Worm (Caenorhabditis elegans) whole organism, young adult: Measurements from ENCODE around the gene mmcm-1.
A peak's percentile ranks its signal among the peaks of the same experiment; 100 is the strongest.

Experiments used
- C06A6.2 ChIP-seq: fragments of 200-800 bp; sonication (Bioruptor generic); conservative IDR thresholded peaks from 2 replicates; pipeline ENCODE4 v1.3.6; 2022; ENCODE audit warnings: missing genetic modification characterization, missing compliant biosample characterization
- C17E4.6 ChIP-seq: fragments of 200-800 bp; sonication (Bioruptor generic); IDR thresholded peaks from 2 replicates; pipeline ENCODE4 v1.3.6; 2022; ENCODE audit warnings: missing genetic modification reagents, missing genetic modification characterization, missing compliant biosample characterization
- D2030.7 ChIP-seq: fragments of 200-800 bp; sonication (Bioruptor generic); IDR thresholded peaks from 2 replicates; pipeline ENCODE4 v1.3.6; 2022; ENCODE audit warnings: missing genetic modification reagents, missing genetic modification characterization, missing compliant biosample characterization
- F23B12.7 ChIP-seq: sonication (generic microtip); optimal IDR thresholded peaks from 2 replicates; lab custom pipeline; 2017; ENCODE audit warnings: missing genetic modification characterization, mild to moderate bottlenecking, missing compliant biosample characterization, antibody characterized with exemption, moderate library complexity; ENCODE audit not compliant: insufficient read depth
- F37B4.10 ChIP-seq: fragments of 200-800 bp; sonication (Bioruptor generic); IDR thresholded peaks from 2 replicates; pipeline ENCODE4 v1.3.6; 2022; ENCODE audit warnings: missing genetic modification characterization, missing compliant biosample characterization
- F39B2.1 ChIP-seq: fragments of 200-800 bp; sonication (Bioruptor generic); IDR thresholded peaks from 2 replicates; pipeline ENCODE4 v1.3.6; 2022; ENCODE audit warnings: missing genetic modification reagents, missing genetic modification characterization, missing compliant biosample characterization
- F49E8.2 ChIP-seq: sonication (generic microtip); optimal IDR thresholded peaks from 3 replicates; lab custom pipeline; 2017; ENCODE audit warnings: missing genetic modification characterization, mild to moderate bottlenecking, missing compliant biosample characterization, antibody characterized with exemption, moderate library complexity; ENCODE audit not compliant: insufficient read depth
- F55B11.4 ChIP-seq: sonication (generic microtip); optimal IDR thresholded peaks from 2 replicates; lab custom pipeline; 2016; ENCODE audit warnings: missing compliant biosample characterization, missing genetic modification characterization, borderline replicate concordance; ENCODE audit not compliant: insufficient read depth
- F57C9.4 ChIP-seq: sonication (generic microtip); optimal IDR thresholded peaks from 2 replicates; lab custom pipeline; 2017; ENCODE audit warnings: mild to moderate bottlenecking, missing genetic modification characterization, missing compliant biosample characterization
- K11D2.4 ChIP-seq: fragments of 200-800 bp; sonication (Bioruptor generic); IDR thresholded peaks from 2 replicates; pipeline ENCODE4 v1.3.6; 2022; ENCODE audit warnings: missing genetic modification reagents, missing genetic modification characterization, missing compliant biosample characterization
- T26A5.8 ChIP-seq: sonication (generic microtip); optimal IDR thresholded peaks from 2 replicates; lab custom pipeline; 2016; ENCODE audit warnings: missing genetic modification characterization, missing compliant biosample characterization
- Y53G8AR.9 ChIP-seq: fragments of 200-800 bp; sonication (Bioruptor generic); conservative IDR thresholded peaks from 2 replicates; pipeline ENCODE4 v1.3.6; 2022; ENCODE audit warnings: missing genetic modification reagents, missing genetic modification characterization, missing compliant biosample characterization
- akir-1 ChIP-seq: fragments of 200-800 bp; sonication (Bioruptor generic); optimal IDR thresholded peaks from 2 replicates; lab custom pipeline; 2018; ENCODE audit warnings: mild to moderate bottlenecking, missing genetic modification characterization, moderate library complexity, missing compliant biosample characterization
- aptf-2 ChIP-seq: fragments of 200-800 bp; sonication (Bioruptor generic); conservative IDR thresholded peaks from 2 replicates; pipeline ENCODE4 v1.3.6; 2022; ENCODE audit warnings: missing genetic modification reagents, missing genetic modification characterization, missing compliant biosample characterization
- aptf-3 ChIP-seq: fragments of 200-800 bp; sonication (Bioruptor generic); IDR thresholded peaks from 2 replicates; pipeline ENCODE4 v1.3.6; 2022; ENCODE audit warnings: missing genetic modification characterization, missing compliant biosample characterization
- atf-7 ChIP-seq: sonication (generic microtip); optimal IDR thresholded peaks from 2 replicates; lab custom pipeline; 2017; ENCODE audit warnings: mild to moderate bottlenecking, missing genetic modification characterization, missing compliant biosample characterization
- athp-1 ChIP-seq: sonication (generic microtip); optimal IDR thresholded peaks from 2 replicates; lab custom pipeline; 2017; ENCODE audit warnings: mild to moderate bottlenecking, missing genetic modification characterization, missing compliant biosample characterization
- attf-5 ChIP-seq: fragments of 200-800 bp; sonication (Bioruptor generic); optimal IDR thresholded peaks from 2 replicates; lab custom pipeline; 2018; ENCODE audit warnings: mild to moderate bottlenecking, missing genetic modification characterization, missing compliant biosample characterization
- bed-1 ChIP-seq: fragments of 200-800 bp; sonication (Bioruptor generic); IDR thresholded peaks from 2 replicates; pipeline ENCODE4 v1.3.6; 2022; ENCODE audit warnings: missing genetic modification reagents, missing genetic modification characterization, missing compliant biosample characterization
- bed-2 ChIP-seq: fragments of 200-800 bp; sonication (Bioruptor generic); IDR thresholded peaks from 2 replicates; pipeline ENCODE4 v1.3.6; 2022; ENCODE audit warnings: missing genetic modification reagents, missing genetic modification characterization, missing compliant biosample characterization
- cebp-1 ChIP-seq, 2 experiments: fragments of 200-800 bp in 1 of 2; sonication (Bioruptor generic) in 1 of 2; sonication (generic microtip) in 1 of 2; IDR thresholded peaks in 1 of 2; optimal IDR thresholded peaks in 1 of 2; 2 replicates each; pipeline versions ENCODE4 v1.3.6 to Lab custom; 2017 to 2022; ENCODE audit warnings: missing compliant biosample characterization in 2 of 2, missing genetic modification characterization in 2 of 2, mild to moderate bottlenecking in 1 of 2, missing genetic modification reagents in 1 of 2, moderate library complexity in 1 of 2
- ceh-27 ChIP-seq: fragments of 200-800 bp; sonication (Bioruptor generic); optimal IDR thresholded peaks from 2 replicates; lab custom pipeline; 2018; ENCODE audit warnings: mild to moderate bottlenecking, missing genetic modification characterization, moderate library complexity, missing compliant biosample characterization
- ceh-91 ChIP-seq: fragments of 200-800 bp; sonication (Bioruptor generic); IDR thresholded peaks from 2 replicates; pipeline ENCODE4 v1.3.6; 2022; ENCODE audit warnings: missing genetic modification reagents, missing genetic modification characterization, missing compliant biosample characterization
- die-1 ChIP-seq: sonication (generic microtip); optimal IDR thresholded peaks from 2 replicates; lab custom pipeline; 2016; ENCODE audit warnings: missing genotype, mild to moderate bottlenecking, missing genetic modification characterization, missing compliant biosample characterization
- egl-44 ChIP-seq: fragments of 200-800 bp; sonication (Bioruptor generic); IDR thresholded peaks from 2 replicates; pipeline ENCODE4 v1.3.6; 2022; ENCODE audit warnings: missing genetic modification reagents, missing genetic modification characterization, missing compliant biosample characterization
- egrh-3 ChIP-seq: fragments of 200-800 bp; sonication (Bioruptor generic); IDR thresholded peaks from 2 replicates; pipeline ENCODE4 v1.3.6; 2022; ENCODE audit warnings: missing genetic modification reagents, missing genetic modification characterization, missing compliant biosample characterization
- hlh-12 ChIP-seq: sonication (generic microtip); optimal IDR thresholded peaks from 2 replicates; lab custom pipeline; 2016; ENCODE audit warnings: missing genetic modification characterization, missing compliant biosample characterization
- hlh-26 ChIP-seq: fragments of 200-800 bp; sonication (Bioruptor generic); conservative IDR thresholded peaks from 2 replicates; pipeline ENCODE4 v1.3.6; 2022; ENCODE audit warnings: missing genetic modification reagents, missing genetic modification characterization, missing compliant biosample characterization
- hmg-1.2 ChIP-seq: fragments of 200-800 bp; sonication (Bioruptor generic); IDR thresholded peaks from 2 replicates; pipeline ENCODE4 v1.3.6; 2022; ENCODE audit warnings: missing genetic modification reagents, missing genetic modification characterization, missing compliant biosample characterization
- lag-1 ChIP-seq: fragments of 200-800 bp; sonication (Bioruptor generic); IDR thresholded peaks from 2 replicates; pipeline ENCODE4 v1.3.6; 2022; ENCODE audit warnings: missing genetic modification reagents, missing genetic modification characterization, missing compliant biosample characterization
- lsy-27 ChIP-seq: sonication (generic microtip); optimal IDR thresholded peaks from 2 replicates; lab custom pipeline; 2017; ENCODE audit warnings: missing genetic modification characterization, mild to moderate bottlenecking, missing compliant biosample characterization, antibody characterized with exemption, missing genotype, borderline replicate concordance; ENCODE audit not compliant: insufficient read depth
- mel-28 ChIP-seq: sonication (generic microtip); optimal IDR thresholded peaks from 2 replicates; lab custom pipeline; 2016; ENCODE audit warnings: borderline replicate concordance, mild to moderate bottlenecking, missing genetic modification characterization, missing compliant biosample characterization
- mxl-1 ChIP-seq: sonication (generic microtip); optimal IDR thresholded peaks from 2 replicates; lab custom pipeline; 2016; ENCODE audit warnings: missing genetic modification characterization, missing compliant biosample characterization
- nfyb-1 ChIP-seq: fragments of 200-800 bp; sonication (Bioruptor generic); IDR thresholded peaks from 2 replicates; pipeline ENCODE4 v1.3.6; 2022; ENCODE audit warnings: missing genetic modification reagents, missing genetic modification characterization, missing compliant biosample characterization
- nhr-179 ChIP-seq: sonication (generic microtip); optimal IDR thresholded peaks from 2 replicates; lab custom pipeline; 2016; ENCODE audit warnings: mild to moderate bottlenecking, missing genetic modification characterization, missing compliant biosample characterization
- nhr-27 ChIP-seq: fragments of 200-800 bp; sonication (Bioruptor generic); optimal IDR thresholded peaks from 2 replicates; lab custom pipeline; 2018; ENCODE audit warnings: mild to moderate bottlenecking, missing genetic modification characterization, moderate library complexity, missing compliant biosample characterization
- pha-4 ChIP-seq: fragments of 150-350 bp; sonication (generic microtip); optimal IDR thresholded peaks from 2 replicates; lab custom pipeline; 2014; ENCODE audit warnings: missing biosample characterization, missing genetic modification reagents, missing genetic modification characterization
- repo-1 ChIP-seq: sonication (generic microtip); optimal IDR thresholded peaks from 2 replicates; lab custom pipeline; 2017; ENCODE audit warnings: mild to moderate bottlenecking, missing genetic modification characterization, missing compliant biosample characterization
- sea-2 ChIP-seq: fragments of 200-800 bp; sonication (Bioruptor generic); IDR thresholded peaks from 2 replicates; pipeline ENCODE4 v1.3.6; 2022; ENCODE audit warnings: missing genetic modification characterization, missing compliant biosample characterization
- snpc-1.1 ChIP-seq: sonication (generic microtip); optimal IDR thresholded peaks from 2 replicates; lab custom pipeline; 2017; ENCODE audit warnings: missing genetic modification characterization, mild to moderate bottlenecking, missing compliant biosample characterization, antibody characterized with exemption, moderate library complexity, missing genotype, missing genetic modification reagents; ENCODE audit not compliant: insufficient read depth
- snpc-3.4 ChIP-seq: sonication (generic microtip); optimal IDR thresholded peaks from 2 replicates; lab custom pipeline; 2017; ENCODE audit warnings: missing genetic modification characterization, mild to moderate bottlenecking, missing compliant biosample characterization, antibody characterized with exemption, moderate library complexity, missing genotype, missing genetic modification reagents
- tbx-9 ChIP-seq: sonication (generic microtip); optimal IDR thresholded peaks from 2 replicates; lab custom pipeline; 2016; ENCODE audit warnings: borderline replicate concordance, missing genetic modification characterization, inconsistent platforms, missing compliant biosample characterization
- unc-130 ChIP-seq: sonication (generic microtip); optimal IDR thresholded peaks from 2 replicates; lab custom pipeline; 2016; ENCODE audit warnings: missing genetic modification reagents, missing genetic modification characterization, missing compliant biosample characterization
- xnd-1 ChIP-seq: sonication (generic microtip); optimal IDR thresholded peaks from 2 replicates; lab custom pipeline; 2016; ENCODE audit warnings: missing genotype, missing genetic modification reagents, missing genetic modification characterization, missing compliant biosample characterization
- zim-3 ChIP-seq: sonication (generic microtip); optimal IDR thresholded peaks from 2 replicates; lab custom pipeline; 2017; ENCODE audit warnings: mild to moderate bottlenecking, missing genetic modification characterization, moderate library complexity, missing compliant biosample characterization
- ztf-25 ChIP-seq: fragments of 200-800 bp; sonication (Bioruptor generic); IDR thresholded peaks from 2 replicates; pipeline ENCODE4 v1.3.6; 2022; ENCODE audit warnings: missing genetic modification reagents, missing genetic modification characterization, missing compliant biosample characterization
- ztf-6 ChIP-seq: fragments of 200-800 bp; sonication (Bioruptor generic); IDR thresholded peaks from 2 replicates; pipeline ENCODE4 v1.3.6; 2022; ENCODE audit warnings: missing genetic modification reagents, missing genetic modification characterization, missing compliant biosample characterization

Gene mmcm-1

ce11 chrIII:3869292-3869781, 38.1 kb downstream of the mmcm-1 start (continued):
- peak; percentile 74 for TF ChIP-seq repo-1
- no peak for TF ChIP-seq K11D2.4
- no peak for TF ChIP-seq ztf-25 (GFP tag; lab: Robert Waterston, UW)
- no peak for TF ChIP-seq hlh-26 (GFP tag; lab: Robert Waterston, UW)
- no peak for TF ChIP-seq tbx-9 (tag; lab: Kevin White, UChicago)
- TF ChIP-seq F49E8.2 (tag; lab: Kevin White, UChicago): peak; percentile 97
- TF ChIP-seq akir-1: no peak
- peak; percentile 90 for TF ChIP-seq snpc-3.4 (tag; lab: Kevin White, UChicago)
- TF ChIP-seq bed-2 (GFP tag; lab: Robert Waterston, UW): no peak
- TF ChIP-seq atf-7 (tag; lab: Kevin White, UChicago): peak; percentile 82
- peak; percentile 69 for TF ChIP-seq die-1
- peak; percentile 41 for TF ChIP-seq ceh-27 (GFP tag; lab: Kevin White, UChicago)
- TF ChIP-seq sea-2 (GFP tag; lab: Robert Waterston, UW): no peak
- TF ChIP-seq Y53G8AR.9 (GFP tag; lab: Robert Waterston, UW): peak; percentile 92
- no peak for TF ChIP-seq cebp-1 (GFP tag; IDR thresholded peaks at IDR 0.05; lab: Robert Waterston, UW)
- peak; percentile 87 for TF ChIP-seq cebp-1 (tag; optimal IDR thresholded peaks at IDR 0.05; lab: Kevin White, UChicago)
- TF ChIP-seq ztf-6 (GFP tag; lab: Robert Waterston, UW): no peak
- no peak for TF ChIP-seq aptf-2
- TF ChIP-seq xnd-1 (tag; lab: Kevin White, UChicago): peak; percentile 38
- TF ChIP-seq hlh-12 (tag; lab: Kevin White, UChicago): peak; percentile 35
- TF ChIP-seq aptf-3: peak; percentile 83; the same call in 1 of the 2 replicates
- TF ChIP-seq mxl-1 (tag; lab: Kevin White, UChicago): peak; percentile 72
- peak; percentile 41 for TF ChIP-seq snpc-1.1 (tag; lab: Kevin White, UChicago)
- peak; percentile 76 for TF ChIP-seq mel-28 (tag; lab: Kevin White, UChicago)
- no peak for TF ChIP-seq C06A6.2 (GFP tag; lab: Robert Waterston, UW)
- peak; percentile 60; the same call in 1 of the 2 replicates for TF ChIP-seq egl-44 (GFP tag; lab: Robert Waterston, UW)
- peak; percentile 94 for TF ChIP-seq athp-1 (tag; lab: Kevin White, UChicago)
- peak; percentile 59; the same call in 1 of the 2 replicates for TF ChIP-seq D2030.7
- TF ChIP-seq F39B2.1 (GFP tag; lab: Robert Waterston, UW): peak; percentile 88
- peak; percentile 90 for TF ChIP-seq unc-130 (GFP tag; lab: Kevin White, UChicago)
- TF ChIP-seq zim-3 (tag; lab: Kevin White, UChicago): peak; percentile 77
- peak; percentile 45 for TF ChIP-seq hmg-1.2 (GFP tag; lab: Robert Waterston, UW)
- no peak for TF ChIP-seq lag-1
- peak; percentile 63; the same call in 1 of the 2 replicates for TF ChIP-seq C17E4.6 (GFP tag; lab: Robert Waterston, UW)
- TF ChIP-seq F37B4.10: no peak
- TF ChIP-seq bed-1 (GFP tag; lab: Robert Waterston, UW): no peak
- TF ChIP-seq attf-5 (GFP tag; lab: Kevin White, UChicago): peak; percentile 55
- no peak for TF ChIP-seq F55B11.4 (tag; lab: Kevin White, UChicago)
- TF ChIP-seq egrh-3 (GFP tag; lab: Robert Waterston, UW): no peak
- peak; percentile 82 for TF ChIP-seq T26A5.8 (tag; lab: Kevin White, UChicago)
- peak; percentile 42 for TF ChIP-seq nhr-179 (tag; lab: Kevin White, UChicago)
- no peak for TF ChIP-seq pha-4 (tag; lab: Kevin White, UChicago)
- no peak for TF ChIP-seq lsy-27 (tag; lab: Kevin White, UChicago)
- peak; percentile 90 for TF ChIP-seq F57C9.4 (tag; lab: Kevin White, UChicago)
- TF ChIP-seq F23B12.7 (tag; lab: Kevin White, UChicago): peak; percentile 47
- peak; percentile 78 for TF ChIP-seq nfyb-1 (GFP tag; lab: Robert Waterston, UW)
- peak; percentile 91 for TF ChIP-seq nhr-27
- TF ChIP-seq ceh-91 (GFP tag; lab: Robert Waterston, UW): peak; percentile 18; the same call in 1 of the 2 replicates
